Fruit fly (Drosophila melanogaster): ENCODE data around the gene CG9593.

Gene CG9593

DNA sequence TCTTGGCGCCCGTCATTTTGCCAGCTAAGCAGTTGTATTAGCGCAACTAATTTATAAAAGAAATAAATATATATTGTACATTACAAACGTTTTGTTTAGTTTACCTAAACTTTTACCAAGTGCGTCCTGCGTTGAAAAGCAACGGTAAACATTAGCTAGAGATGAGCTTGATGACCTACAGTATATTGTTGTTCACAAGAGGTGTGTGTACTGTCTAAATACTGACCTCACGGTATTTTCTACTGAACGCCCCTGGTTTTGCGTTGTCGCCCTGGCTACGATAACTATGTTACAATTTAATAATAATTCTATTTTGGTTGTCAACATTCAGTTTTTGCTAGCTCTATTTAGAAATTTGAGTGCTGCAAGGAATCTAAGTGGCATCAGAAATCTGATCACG, 9.6 kb upstream of the CG9593 start, which contains the start of gene Acyp2 (continued):
- TF ChIP-seq CG3726 (GFP tag; IDR thresholded peaks at IDR 0.05) (no peak), CG32772 (GFP tag; IDR thresholded peaks at IDR 0.05) (0 out of 2 replicates have a peak, but pooled peaks have one; percentile 6), CG12659 (GFP tag; optimal IDR thresholded peaks at IDR 0.05) (peak; percentile 77), lov (optimal IDR thresholded peaks at IDR 0.05) (no peak), lov (GFP tag; IDR thresholded peaks at IDR 0.05) (no peak), Hr3 (GFP tag; optimal IDR thresholded peaks at IDR 0.05) (peak; percentile 10), pros (GFP tag; optimal IDR thresholded peaks at IDR 0.05) (no peak), dati (GFP tag; IDR thresholded peaks at IDR 0.05) (no peak), zf30C (GFP tag; optimal IDR thresholded peaks at IDR 0.05) (no peak), CG7556 (GFP tag; optimal IDR thresholded peaks at IDR 0.05) (no peak), unc-4 (GFP tag; IDR thresholded peaks at IDR 0.05; ENCODE audit: partially characterized antibody) (peak; percentile 56; the same call in 1 of the 2 replicates), dimm (GFP tag; IDR thresholded peaks at IDR 0.05) (no peak), ken (GFP tag; IDR thresholded peaks at IDR 0.05) (no peak), CTCF (GFP tag; optimal IDR thresholded peaks at IDR 0.05) (peak; percentile 16), Abd-B (GFP tag; optimal IDR thresholded peaks at IDR 0.05) (no peak), CG13894 (tag; optimal IDR thresholded peaks at IDR 0.05) (no peak), jumu (GFP tag; optimal IDR thresholded peaks at IDR 0.05) (peak; percentile 8), CG14710 (tag; optimal IDR thresholded peaks at IDR 0.05) (peak; percentile 47), Mad (GFP tag; optimal IDR thresholded peaks at IDR 0.05) (peak; percentile 56), CG10147 (GFP tag; optimal IDR thresholded peaks at IDR 0.05) (no peak), D19B (GFP tag; optimal IDR thresholded peaks at IDR 0.05) (peak; percentile 6), CG17912 (GFP tag; optimal IDR thresholded peaks at IDR 0.05) (no peak), ewg (GFP tag; optimal IDR thresholded peaks at IDR 0.05) (no peak), onecut (GFP tag; IDR thresholded peaks at IDR 0.05) (no peak), CG13424 (tag; optimal IDR thresholded peaks at IDR 0.05) (peak; percentile 16), bbx (GFP tag; IDR thresholded peaks at IDR 0.05; ENCODE audit: partially characterized antibody) (peak; percentile 60), CG6765 (GFP tag; optimal IDR thresholded peaks at IDR 0.05) (no peak), gem (tag; optimal IDR thresholded peaks at IDR 0.05) (peak; percentile 15), Sox102F (GFP tag; optimal IDR thresholded peaks at IDR 0.05) (no peak), Chrac-16 (GFP tag; optimal IDR thresholded peaks at IDR 0.05) (peak; percentile 35), CG9797 (GFP tag; optimal IDR thresholded peaks at IDR 0.05) (peak; percentile 51), yki (optimal IDR thresholded peaks at IDR 0.05) (no peak), unpg (GFP tag; optimal IDR thresholded peaks at IDR 0.05) (no peak), knrl (GFP tag; IDR thresholded peaks at IDR 0.05; ENCODE audit: partially characterized antibody) (peak; percentile 62), hbn (GFP tag; IDR thresholded peaks at IDR 0.05; ENCODE audit: partially characterized antibody) (peak; percentile 48; the same call in 1 of the 2 replicates), CG1647 (GFP tag; optimal IDR thresholded peaks at IDR 0.05) (no peak), Hsf (GFP tag; optimal IDR thresholded peaks at IDR 0.05) (peak; percentile 28), sim (GFP tag; IDR thresholded peaks at IDR 0.05) (no peak), ato (GFP tag; IDR thresholded peaks at IDR 0.05; ENCODE audit: partially characterized antibody) (no peak; the same call in 1 of the 2 replicates), ro (GFP tag; IDR thresholded peaks at IDR 0.05) (no peak), CG1602 (GFP tag; optimal IDR thresholded peaks at IDR 0.05) (no peak), H2.0 (GFP tag; IDR thresholded peaks at IDR 0.05) (no peak), CG15601 (tag; optimal IDR thresholded peaks at IDR 0.05) (peak; percentile 31), CG13624 (GFP tag; optimal IDR thresholded peaks at IDR 0.05) (peak; percentile 27), otp (GFP tag; IDR thresholded peaks at IDR 0.05) (no peak), CG11456 (GFP tag; IDR thresholded peaks at IDR 0.05) (0 out of 3 replicates have a peak, but pooled peaks have one; percentile 44), Fer3 (tag; optimal IDR thresholded peaks at IDR 0.05) (no peak), E2f2 (GFP tag; IDR thresholded peaks at IDR 0.05) (peak; percentile 66), CG3838 (GFP tag; optimal IDR thresholded peaks at IDR 0.05) (no peak), Ets97D (GFP tag; optimal IDR thresholded peaks at IDR 0.05) (peak; percentile 80), CG13296 (GFP tag; optimal IDR thresholded peaks at IDR 0.05) (no peak), CG7271 (tag; optimal IDR thresholded peaks at IDR 0.05) (no peak)
